Fruit fly (Drosophila melanogaster): Measurements from ENCODE around the gene drl.

DNA sequence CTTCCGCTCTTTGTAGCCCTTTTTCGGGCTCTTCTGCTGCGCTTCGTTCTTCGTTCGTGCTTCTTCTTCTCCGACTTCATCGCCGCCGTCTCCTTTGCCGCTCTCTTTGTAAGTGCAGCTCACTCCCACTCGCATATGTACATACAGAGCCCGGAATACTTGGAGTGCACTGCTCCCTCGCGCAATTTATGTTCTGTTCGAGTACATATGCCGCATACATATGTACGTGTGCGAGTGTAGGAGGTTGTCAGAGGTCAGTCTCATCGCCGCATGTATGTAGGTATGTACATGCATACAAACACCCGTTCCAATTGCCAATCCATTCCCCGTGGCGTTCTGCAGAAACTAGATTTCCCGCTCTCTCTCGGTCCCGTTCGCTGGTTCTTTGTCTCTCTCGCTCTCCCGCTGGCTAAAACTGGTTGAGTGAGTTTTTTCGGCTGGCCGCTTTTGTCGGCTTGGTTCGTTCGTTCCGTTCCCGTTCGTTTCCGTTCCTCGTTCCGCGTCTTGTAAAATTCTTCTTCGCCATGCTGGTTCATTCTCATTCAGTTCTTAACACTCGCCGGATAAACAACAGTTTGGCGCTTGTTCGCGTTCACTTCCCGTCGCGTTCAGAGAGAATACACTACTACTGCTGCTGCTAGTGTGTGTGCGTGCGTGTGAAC, 32.0 kb upstream of the drl start:
- TF ChIP-seq CG8478 (optimal IDR thresholded peaks at IDR 0.05) (no peak), CTCF (optimal IDR thresholded peaks at IDR 0.05) (no peak)

All from S2 (cell line).